Worm (Caenorhabditis elegans) whole organism, L1 larva: ENCODE measurements around the gene R13D11.1.
A peak's percentile ranks its signal among the peaks of the same experiment; 100 is the strongest.

ENCODE experiments used
- C34B4.2 ChIP-seq: sonication (generic microtip); optimal IDR thresholded peaks from 2 replicates; lab custom pipeline; 2017; ENCODE audit warnings: mild to moderate bottlenecking, missing genetic modification characterization, missing compliant biosample characterization
- aha-1 ChIP-seq: fragments of 150-350 bp; optimal IDR thresholded peaks from 2 replicates; lab custom pipeline; 2014; ENCODE audit warnings: missing biosample characterization, missing genetic modification characterization
- alr-1 ChIP-seq: fragments of 200-800 bp; sonication (Bioruptor generic); optimal IDR thresholded peaks from 2 replicates; lab custom pipeline; 2018; ENCODE audit warnings: borderline replicate concordance, mild to moderate bottlenecking, missing genetic modification characterization, missing compliant biosample characterization
- aly-2 ChIP-seq: fragments of 150-350 bp; optimal IDR thresholded peaks from 2 replicates; lab custom pipeline; 2014; ENCODE audit warnings: missing biosample characterization, missing genetic modification characterization
- ama-1 ChIP-seq: fragments of 150-350 bp; optimal IDR thresholded peaks from 2 replicates; lab custom pipeline; 2014
- blmp-1 ChIP-seq: fragments of 150-350 bp; optimal IDR thresholded peaks from 2 replicates; lab custom pipeline; 2014; ENCODE audit warnings: missing biosample characterization, missing genetic modification characterization
- ceh-8 ChIP-seq: fragments of 200-800 bp; sonication (Bioruptor generic); optimal IDR thresholded peaks from 2 replicates; lab custom pipeline; 2018; ENCODE audit warnings: mild to moderate bottlenecking, missing genetic modification characterization, moderate library complexity, missing compliant biosample characterization
- ceh-90 ChIP-seq: sonication (generic microtip); optimal IDR thresholded peaks from 2 replicates; lab custom pipeline; 2016; ENCODE audit warnings: missing genetic modification characterization, missing compliant biosample characterization
- dpl-1 ChIP-seq, 3 experiments: fragments of 150-350 bp in 2 of 3; sonication (generic microtip) in 1 of 3; optimal IDR thresholded peaks; 2 replicates each; lab custom pipeline; 2014 to 2017; ENCODE audit warnings: missing biosample characterization in 3 of 3, missing genetic modification characterization in 3 of 3, missing genetic modification reagents in 3 of 3
- efl-1 ChIP-seq, 4 experiments: fragments of 150-350 bp; optimal IDR thresholded peaks in 3 of 4; peaks in 1 of 4; 1 replicate in 1 of 4; 2 replicates in 3 of 4; lab custom pipeline; 2014; ENCODE audit warnings: missing biosample characterization in 2 of 4, missing genetic modification characterization in 2 of 4, missing genetic modification reagents in 2 of 4
- elt-3 ChIP-seq, 6 experiments: fragments of 150-350 bp in 1 of 6; sonication (generic microtip); optimal IDR thresholded peaks; 2 replicates each; lab custom pipeline; 2017 to 2018; ENCODE audit warnings: missing biosample characterization in 6 of 6, missing genetic modification characterization in 6 of 6, inconsistent platforms in 1 of 6
- ets-5 ChIP-seq: fragments of 200-800 bp; sonication (Bioruptor generic); IDR thresholded peaks from 2 replicates; pipeline ENCODE4 v1.3.6; 2022; ENCODE audit warnings: missing genetic modification characterization, missing compliant biosample characterization
- fkh-8 ChIP-seq: sonication (generic microtip); optimal IDR thresholded peaks from 2 replicates; lab custom pipeline; 2016; ENCODE audit warnings: mild to moderate bottlenecking, missing genetic modification characterization, missing compliant biosample characterization
- hlh-17 ChIP-seq: fragments of 200-800 bp; sonication (Bioruptor generic); optimal IDR thresholded peaks from 2 replicates; lab custom pipeline; 2018; ENCODE audit warnings: missing genetic modification characterization, mild to moderate bottlenecking, missing compliant biosample characterization, moderate library complexity, borderline replicate concordance
- hlh-4 ChIP-seq: sonication (generic microtip); optimal IDR thresholded peaks from 2 replicates; lab custom pipeline; 2016; ENCODE audit warnings: mild to moderate bottlenecking, missing genetic modification characterization, missing compliant biosample characterization
- jun-1 ChIP-seq: fragments of 150-350 bp; optimal IDR thresholded peaks from 2 replicates; lab custom pipeline; 2014; ENCODE audit warnings: missing biosample characterization, missing genetic modification reagents, missing genetic modification characterization
- lin-13 ChIP-seq: fragments of 150-350 bp; optimal IDR thresholded peaks from 2 replicates; lab custom pipeline; 2014; ENCODE audit warnings: missing biosample characterization, missing genetic modification reagents, missing genetic modification characterization
- lin-15B ChIP-seq: fragments of 150-350 bp; sonication (generic microtip); optimal IDR thresholded peaks from 3 replicates; lab custom pipeline; 2014; ENCODE audit warnings: missing biosample characterization, missing genetic modification characterization
- lin-35 ChIP-seq, 2 experiments: fragments of 150-350 bp; optimal IDR thresholded peaks; 2 replicates each; lab custom pipeline; 2014; ENCODE audit warnings: missing biosample characterization in 2 of 2, missing genetic modification characterization in 2 of 2, missing genetic modification reagents in 2 of 2
- lsy-2 ChIP-seq, 2 experiments: fragments of 150-350 bp; optimal IDR thresholded peaks; 2 replicates each; lab custom pipeline; 2014; ENCODE audit warnings: missing biosample characterization in 2 of 2, missing genetic modification characterization in 2 of 2
- mab-9 ChIP-seq: fragments of 200-800 bp; sonication (Bioruptor generic); IDR thresholded peaks from 2 replicates; pipeline ENCODE4 v1.3.6; 2022; ENCODE audit warnings: missing genetic modification reagents, missing genetic modification characterization, missing compliant biosample characterization
- mdl-1 ChIP-seq, 2 experiments: fragments of 150-350 bp; optimal IDR thresholded peaks; 2 replicates each; lab custom pipeline; 2014 to 2017; ENCODE audit warnings: missing biosample characterization in 2 of 2, missing genetic modification characterization in 2 of 2, inconsistent platforms in 1 of 2
- mep-1 ChIP-seq: fragments of 150-350 bp; optimal IDR thresholded peaks from 2 replicates; lab custom pipeline; 2014; ENCODE audit warnings: missing biosample characterization, missing genetic modification characterization
- nhr-11 ChIP-seq: fragments of 150-350 bp; optimal IDR thresholded peaks from 2 replicates; lab custom pipeline; 2014; ENCODE audit warnings: missing biosample characterization, missing genetic modification characterization
- nhr-19 ChIP-seq: fragments of 200-800 bp; sonication (Bioruptor generic); conservative IDR thresholded peaks from 2 replicates; pipeline ENCODE4 v1.3.6; 2022; ENCODE audit warnings: missing genetic modification characterization, missing compliant biosample characterization
- nhr-20 ChIP-seq: sonication (generic microtip); optimal IDR thresholded peaks from 2 replicates; lab custom pipeline; 2016; ENCODE audit warnings: mild to moderate bottlenecking, missing genetic modification characterization, missing compliant biosample characterization
- nhr-237 ChIP-seq: fragments of 150-350 bp; optimal IDR thresholded peaks from 2 replicates; lab custom pipeline; 2014; ENCODE audit warnings: missing biosample characterization, missing genetic modification characterization
- nhr-28 ChIP-seq: fragments of 150-350 bp; optimal IDR thresholded peaks from 2 replicates; lab custom pipeline; 2014; ENCODE audit warnings: missing biosample characterization, missing genetic modification characterization
- nhr-71 ChIP-seq: sonication (generic microtip); optimal IDR thresholded peaks from 2 replicates; lab custom pipeline; 2016; ENCODE audit warnings: mild to moderate bottlenecking, missing genetic modification characterization, moderate library complexity, missing compliant biosample characterization
- nhr-76 ChIP-seq: sonication (generic microtip); optimal IDR thresholded peaks from 2 replicates; lab custom pipeline; 2017; ENCODE audit warnings: missing biosample characterization, missing genetic modification characterization
- nhr-77 ChIP-seq: fragments of 150-350 bp; optimal IDR thresholded peaks from 2 replicates; lab custom pipeline; 2014; ENCODE audit warnings: missing biosample characterization, missing genetic modification characterization
- nhr-85 ChIP-seq: sonication (generic microtip); peaks from one replicate; lab custom pipeline; 2016; ENCODE audit warnings: missing genetic modification characterization, inconsistent platforms, missing compliant biosample characterization
- nhr-90 ChIP-seq: sonication (generic microtip); optimal IDR thresholded peaks from 2 replicates; lab custom pipeline; 2016; ENCODE audit warnings: mild to moderate bottlenecking, missing genetic modification characterization, missing compliant biosample characterization; ENCODE audit not compliant: poor library complexity
- pqm-1 ChIP-seq: sonication (generic microtip); optimal IDR thresholded peaks from 3 replicates; lab custom pipeline; 2017; ENCODE audit warnings: missing biosample characterization, missing genetic modification characterization
- rnt-1 ChIP-seq: sonication (generic microtip); optimal IDR thresholded peaks from 2 replicates; lab custom pipeline; 2016; ENCODE audit warnings: mild to moderate bottlenecking, missing genetic modification characterization, moderate library complexity, missing compliant biosample characterization
- snu-23 ChIP-seq: sonication (generic microtip); optimal IDR thresholded peaks from 2 replicates; lab custom pipeline; 2016; ENCODE audit warnings: missing genetic modification characterization, missing compliant biosample characterization
- sup-37 ChIP-seq: fragments of 200-800 bp; sonication (Bioruptor generic); optimal IDR thresholded peaks from 2 replicates; lab custom pipeline; 2018; ENCODE audit warnings: mild to moderate bottlenecking, missing genetic modification characterization, missing compliant biosample characterization
- swsn-7 ChIP-seq: sonication (generic microtip); optimal IDR thresholded peaks from 2 replicates; lab custom pipeline; 2016; ENCODE audit warnings: missing genetic modification characterization, missing compliant biosample characterization
- xbp-1 ChIP-seq: sonication (generic microtip); optimal IDR thresholded peaks from 2 replicates; lab custom pipeline; 2016; ENCODE audit warnings: missing genetic modification characterization, missing compliant biosample characterization

Gene R13D11.1

ce11 chrV:774341-774740 lies 42.9 kb upstream of the R13D11.1 start:
- TF ChIP-seq ets-5 (GFP tag; lab: Robert Waterston, UW) (no peak), C34B4.2 (no peak)

- TF ChIP-seq efl-1 (optimal IDR thresholded peaks at IDR 0.05; lab: Kevin White, UChicago) (peak in 1 of 2 experiments; percentile 70), efl-1 (GFP tag; optimal IDR thresholded peaks at IDR 0.05 in 1 of 2; lab: Kevin White, UChicago) (peak; percentile 61 to 93), ceh-90 (tag; lab: Kevin White, UChicago) (no peak), xbp-1 (peak; percentile 5), dpl-1 (GFP tag; optimal IDR thresholded peaks at IDR 0.05; lab: Kevin White, UChicago) (peak in 2 of 3 experiments; percentile 17 to 61), fkh-8 (no peak), ama-1 (lab: Kevin White, UChicago) (peak; percentile 79), swsn-7 (tag; lab: Kevin White, UChicago) (peak; percentile 5), snu-23 (GFP tag; lab: Kevin White, UChicago) (peak; percentile 24), lsy-2 (tag; optimal IDR thresholded peaks at IDR 0.05; lab: Kevin White, UChicago) (peak in 1 of 2 experiments; percentile 11), ceh-8 (GFP tag; lab: Kevin White, UChicago) (no peak), nhr-71 (peak; percentile 34), aly-2 (tag; lab: Kevin White, UChicago) (peak; percentile 66), nhr-85 (tag; lab: Kevin White, UChicago) (peak; percentile 72), lin-35 (GFP tag; optimal IDR thresholded peaks at IDR 0.05; lab: Kevin White, UChicago) (peak in 1 of 2 experiments; percentile 63), mep-1 (tag; lab: Kevin White, UChicago) (peak; percentile 27)
Observed at ce11 chrV:774875-775359, 42.4 kb upstream of the R13D11.1 start, which contains the start of gene srbc-58. Gene srbc-58 (plus strand): TSS chrV:774995.

- TF ChIP-seq rnt-1 (tag; lab: Kevin White, UChicago) (no peak), snu-23 (GFP tag; lab: Kevin White, UChicago) (peak; percentile 63), aha-1 (tag; lab: Kevin White, UChicago) (no peak), nhr-90 (tag; lab: Kevin White, UChicago) (peak; percentile 29), elt-3 (tag; optimal IDR thresholded peaks at IDR 0.05; lab: Kevin White, UChicago) (peak in 1 of 6 experiments; percentile 27), hlh-17 (GFP tag; lab: Kevin White, UChicago) (no peak), nhr-28 (peak; percentile 54), mab-9 (GFP tag; lab: Robert Waterston, UW) (no peak), nhr-19 (GFP tag; lab: Robert Waterston, UW) (peak; percentile 40), pqm-1 (no peak), lsy-2 (tag; optimal IDR thresholded peaks at IDR 0.05; lab: Kevin White, UChicago) (no peak), nhr-71 (peak; percentile 45), fkh-8 (no peak), C34B4.2 (no peak), mdl-1 (tag; optimal IDR thresholded peaks at IDR 0.05; lab: Kevin White, UChicago) (no peak), jun-1 (no peak), blmp-1 (tag; lab: Kevin White, UChicago) (peak; percentile 36), swsn-7 (tag; lab: Kevin White, UChicago) (peak; percentile 10), efl-1 (optimal IDR thresholded peaks at IDR 0.05; lab: Kevin White, UChicago) (peak; percentile 37 to 39), efl-1 (GFP tag; optimal IDR thresholded peaks at IDR 0.05 in 1 of 2; lab: Kevin White, UChicago) (peak; percentile 28 to 90), nhr-77 (tag; lab: Kevin White, UChicago) (peak; percentile 100), nhr-85 (tag; lab: Kevin White, UChicago) (peak; percentile 55), alr-1 (tag; lab: Kevin White, UChicago) (no peak), dpl-1 (GFP tag; optimal IDR thresholded peaks at IDR 0.05; lab: Kevin White, UChicago) (peak in 2 of 3 experiments; percentile 24 to 26), nhr-76 (tag; lab: Kevin White, UChicago) (peak; percentile 15), sup-37 (GFP tag; lab: Kevin White, UChicago) (no peak), hlh-4 (no peak), nhr-11 (tag; lab: Kevin White, UChicago) (no peak), lin-13 (GFP tag; lab: Kevin White, UChicago) (no peak), nhr-237 (peak; percentile 42), lin-35 (GFP tag; optimal IDR thresholded peaks at IDR 0.05; lab: Kevin White, UChicago) (peak; percentile 6 to 57), lin-15B (tag; lab: Kevin White, UChicago) (no peak), nhr-20 (tag; lab: Kevin White, UChicago) (peak; percentile 69)
Observed at ce11 chrV:777285-777684, 40.0 kb upstream of the R13D11.1 start, which contains the start of gene R09E12.9. Gene R09E12.9 (plus strand): TSS chrV:777600.
